Worm (Caenorhabditis elegans) whole organism, L3 larva: ENCODE results near the gene K09F5.4.

ENCODE experiments used
- R02D3.7 ChIP-seq: fragments of 150-350 bp; optimal IDR thresholded peaks from 2 replicates; lab custom pipeline; 2014; ENCODE audit warnings: missing biosample characterization, missing genetic modification characterization
- ZK546.5 ChIP-seq: sonication (generic microtip); optimal IDR thresholded peaks from 2 replicates; lab custom pipeline; 2017; ENCODE audit warnings: missing biosample characterization, missing genetic modification characterization
- aly-2 ChIP-seq: fragments of 150-350 bp; optimal IDR thresholded peaks from 2 replicates; lab custom pipeline; 2014; ENCODE audit warnings: missing biosample characterization, missing genetic modification characterization
- ama-1 ChIP-seq: fragments of 150-350 bp; optimal IDR thresholded peaks from 2 replicates; lab custom pipeline; 2018
- ceh-16 ChIP-seq: sonication (generic microtip); optimal IDR thresholded peaks from 2 replicates; lab custom pipeline; 2017; ENCODE audit warnings: missing biosample characterization, missing genetic modification characterization
- ceh-82 ChIP-seq: fragments of 150-350 bp; optimal IDR thresholded peaks from 2 replicates; lab custom pipeline; 2014; ENCODE audit warnings: missing biosample characterization, missing genetic modification characterization
- elt-1 ChIP-seq: fragments of 150-350 bp; optimal IDR thresholded peaks from 2 replicates; lab custom pipeline; 2014; ENCODE audit warnings: missing biosample characterization, missing genetic modification characterization
- elt-2 ChIP-seq: sonication (generic microtip); optimal IDR thresholded peaks from 2 replicates; lab custom pipeline; 2016; ENCODE audit warnings: missing genetic modification reagents, mild to moderate bottlenecking, missing genetic modification characterization, missing compliant biosample characterization
- elt-3 ChIP-seq, 3 experiments: fragments of 150-350 bp in 1 of 3; sonication (generic microtip) in 2 of 3; optimal IDR thresholded peaks; 2 replicates in 2 of 3; 4 replicates in 1 of 3; lab custom pipeline; 2014 to 2017; ENCODE audit warnings: missing biosample characterization in 3 of 3, missing genetic modification characterization in 3 of 3
- eor-1 ChIP-seq, 2 experiments: fragments of 150-350 bp; optimal IDR thresholded peaks; 2 replicates each; lab custom pipeline; 2014 to 2018; ENCODE audit warnings: missing biosample characterization in 2 of 2, missing genetic modification characterization in 2 of 2
- fkh-10 ChIP-seq: sonication (generic microtip); optimal IDR thresholded peaks from 2 replicates; lab custom pipeline; 2017; ENCODE audit warnings: missing biosample characterization, missing genetic modification reagents, missing genetic modification characterization
- fkh-2 ChIP-seq: fragments of 150-350 bp; optimal IDR thresholded peaks from 2 replicates; lab custom pipeline; 2014; ENCODE audit warnings: missing biosample characterization, missing genetic modification reagents, missing genetic modification characterization
- hmg-11 ChIP-seq: sonication (generic microtip); optimal IDR thresholded peaks from 2 replicates; lab custom pipeline; 2016; ENCODE audit warnings: missing genetic modification characterization, missing compliant biosample characterization
- jun-1 ChIP-seq: fragments of 150-350 bp; optimal IDR thresholded peaks from 2 replicates; lab custom pipeline; 2014; ENCODE audit warnings: missing biosample characterization, missing genetic modification reagents, missing genetic modification characterization
- lin-15B ChIP-seq: fragments of 150-350 bp; optimal IDR thresholded peaks from 2 replicates; lab custom pipeline; 2014; ENCODE audit warnings: missing biosample characterization, missing genetic modification characterization
- lin-39 ChIP-seq: fragments of 150-350 bp; optimal IDR thresholded peaks from 2 replicates; lab custom pipeline; 2018; ENCODE audit warnings: missing biosample characterization, missing genetic modification reagents, missing genetic modification characterization
- lsy-12 ChIP-seq: sonication (generic microtip); optimal IDR thresholded peaks from 2 replicates; lab custom pipeline; 2016; ENCODE audit warnings: mild to moderate bottlenecking, missing genetic modification characterization, missing compliant biosample characterization
- nfya-1 ChIP-seq: sonication (generic microtip); optimal IDR thresholded peaks from 2 replicates; lab custom pipeline; 2017; ENCODE audit warnings: missing genetic modification characterization, mild to moderate bottlenecking, missing compliant biosample characterization, antibody characterized with exemption, moderate library complexity; ENCODE audit not compliant: insufficient read depth
- nhr-12 ChIP-seq: fragments of 150-350 bp; optimal IDR thresholded peaks from 2 replicates; lab custom pipeline; 2014; ENCODE audit warnings: missing biosample characterization, missing genetic modification characterization
- nhr-23 ChIP-seq: fragments of 150-350 bp; optimal IDR thresholded peaks from 2 replicates; lab custom pipeline; 2014; ENCODE audit warnings: missing biosample characterization, missing genetic modification reagents, missing genetic modification characterization
- nhr-25 ChIP-seq: sonication (generic microtip); optimal IDR thresholded peaks from 2 replicates; lab custom pipeline; 2017; ENCODE audit warnings: missing biosample characterization, missing genetic modification characterization
- nhr-28 ChIP-seq: fragments of 150-350 bp; optimal IDR thresholded peaks from 2 replicates; lab custom pipeline; 2014; ENCODE audit warnings: missing biosample characterization, missing genetic modification characterization
- nhr-43 ChIP-seq: sonication (generic microtip); optimal IDR thresholded peaks from 2 replicates; lab custom pipeline; 2016; ENCODE audit warnings: mild to moderate bottlenecking, missing genetic modification characterization, missing compliant biosample characterization; ENCODE audit not compliant: poor library complexity, severe bottlenecking
- nhr-76 ChIP-seq: fragments of 150-350 bp; sonication (generic microtip); optimal IDR thresholded peaks from 5 replicates; lab custom pipeline; 2014; ENCODE audit warnings: missing biosample characterization, missing genetic modification characterization
- nhr-77 ChIP-seq: fragments of 150-350 bp; optimal IDR thresholded peaks from 2 replicates; lab custom pipeline; 2014; ENCODE audit warnings: missing biosample characterization, missing genetic modification characterization
- pha-4 ChIP-seq: fragments of 150-350 bp; optimal IDR thresholded peaks from 2 replicates; lab custom pipeline; 2014; ENCODE audit warnings: missing biosample characterization, missing genetic modification reagents, missing genetic modification characterization
- pqm-1 ChIP-seq: fragments of 150-350 bp; optimal IDR thresholded peaks from 2 replicates; lab custom pipeline; 2017; ENCODE audit warnings: missing biosample characterization, missing genetic modification characterization, inconsistent platforms
- sea-2 ChIP-seq: fragments of 150-350 bp; sonication (generic microtip); optimal IDR thresholded peaks from 4 replicates; lab custom pipeline; 2014; ENCODE audit warnings: missing biosample characterization, missing genetic modification reagents, missing genetic modification characterization
- skn-1 ChIP-seq: fragments of 150-350 bp; optimal IDR thresholded peaks from 2 replicates; lab custom pipeline; 2014; ENCODE audit warnings: missing biosample characterization, missing genetic modification characterization
- tbx-2 ChIP-seq: sonication (generic microtip); optimal IDR thresholded peaks from 2 replicates; lab custom pipeline; 2016; ENCODE audit warnings: mild to moderate bottlenecking, missing genetic modification characterization, missing compliant biosample characterization
- unc-39 ChIP-seq: sonication (generic microtip); optimal IDR thresholded peaks from 4 replicates; lab custom pipeline; 2017; ENCODE audit warnings: missing biosample characterization, missing genetic modification characterization
- unc-62 ChIP-seq: fragments of 150-350 bp; sonication (generic microtip); optimal IDR thresholded peaks from 4 replicates; lab custom pipeline; 2014; ENCODE audit warnings: missing biosample characterization, missing genetic modification reagents, missing genetic modification characterization
- ztf-11 ChIP-seq: fragments of 150-350 bp; optimal IDR thresholded peaks from 2 replicates; lab custom pipeline; 2014; ENCODE audit warnings: missing biosample characterization, missing genetic modification characterization
- ztf-4 ChIP-seq: fragments of 150-350 bp; optimal IDR thresholded peaks from 2 replicates; lab custom pipeline; 2014; ENCODE audit warnings: missing biosample characterization, missing genetic modification characterization

The K09F5.4 gene

DNA sequence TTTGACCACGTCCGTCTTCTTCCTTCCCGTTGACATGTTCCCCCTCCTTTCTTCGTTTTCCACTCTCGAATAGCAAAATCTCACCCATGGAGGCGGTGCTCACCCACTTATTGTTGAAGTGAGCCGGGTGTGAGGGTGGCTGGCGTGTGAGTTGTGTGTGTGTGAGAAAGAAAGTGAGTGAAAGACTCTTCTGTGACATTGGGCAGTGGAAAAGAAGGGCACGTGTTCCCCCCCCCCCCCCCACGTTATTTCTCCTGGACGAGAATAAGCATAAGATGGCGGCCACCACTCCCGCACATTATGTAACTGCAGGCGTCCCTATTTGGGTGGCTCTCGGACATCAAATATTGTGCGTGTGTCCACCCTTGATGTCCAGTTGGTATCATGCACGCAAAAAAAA is 356 bp downstream of the K09F5.4 start:
- TF ChIP-seq lin-39 (tag; lab: Kevin White, UChicago) = no peak
- TF ChIP-seq elt-1 (tag; lab: Kevin White, UChicago) = no peak
- no peak for TF ChIP-seq aly-2
- TF ChIP-seq ztf-4 = no peak
- no peak for TF ChIP-seq pha-4 (tag; lab: Kevin White, UChicago)
- TF ChIP-seq nhr-76 (tag; lab: Kevin White, UChicago) = no peak
- TF ChIP-seq unc-62 (GFP tag; lab: Kevin White, UChicago) = no peak

DNA sequence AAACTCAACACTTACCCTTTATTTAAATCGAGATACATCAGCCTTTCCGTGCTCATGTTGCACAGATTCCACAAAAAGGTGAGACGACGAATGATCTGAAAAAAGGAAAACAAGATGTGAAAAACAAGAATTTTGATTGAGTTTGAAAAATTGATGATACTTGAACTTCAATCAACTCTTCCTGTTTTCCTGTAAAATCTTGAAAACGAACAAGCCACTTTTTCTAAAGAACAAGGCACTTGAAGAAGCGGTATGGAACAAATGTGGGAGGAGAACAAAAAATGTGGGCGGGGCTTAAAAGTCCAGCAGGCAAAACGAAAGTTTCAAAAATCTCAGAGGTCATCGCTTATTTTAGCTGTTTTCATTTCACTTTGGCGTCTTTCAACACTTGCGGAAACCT is 3.5 kb downstream of the K09F5.4 start, which contains the start of gene kvs-1:
Gene kvs-1, minus strand, starts transcription at position 101 of the 400 bp plus-strand sequence.
- TF ChIP-seq ceh-16 (no peak), nhr-43 (tag; lab: Kevin White, UChicago) (no peak), nhr-12 (tag; lab: Kevin White, UChicago) (no peak), elt-2 (tag; lab: Kevin White, UChicago) (no peak), nhr-25 (tag; lab: Kevin White, UChicago) (no peak), fkh-10 (GFP tag; lab: Kevin White, UChicago) (no peak), ama-1 (no peak), ZK546.5 (tag; lab: Kevin White, UChicago) (no peak), sea-2 (GFP tag; lab: Kevin White, UChicago) (no peak), pqm-1 (tag; lab: Kevin White, UChicago) (no peak), elt-3 (tag; optimal IDR thresholded peaks at IDR 0.05; lab: Kevin White, UChicago) (no peak), tbx-2 (tag; lab: Kevin White, UChicago) (no peak), skn-1 (no peak), nfya-1 (tag; lab: Kevin White, UChicago) (no peak), hmg-11 (tag; lab: Kevin White, UChicago) (no peak), lin-39 (tag; lab: Kevin White, UChicago) (no peak), ztf-11 (no peak), R02D3.7 (tag; lab: Kevin White, UChicago) (no peak), fkh-2 (tag; lab: Kevin White, UChicago) (no peak)

DNA sequence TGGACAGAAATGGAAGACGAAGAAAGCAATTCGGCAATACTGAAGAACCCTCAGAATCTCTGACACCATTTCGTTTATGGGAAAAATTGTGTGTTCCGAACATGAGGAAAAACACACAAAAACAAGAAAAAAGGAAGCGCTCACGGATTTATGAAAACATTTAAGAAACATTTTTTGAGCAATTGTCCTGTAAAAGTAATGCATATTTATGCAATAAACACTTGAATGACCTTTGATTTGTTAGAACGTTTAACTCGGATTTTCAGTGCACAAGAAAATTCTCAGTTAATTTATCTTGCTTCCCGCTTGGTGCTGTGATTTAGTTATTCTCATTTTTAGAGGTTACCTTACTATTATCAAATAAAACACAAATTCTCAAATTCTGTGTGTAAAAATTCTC is 6.7 kb downstream of the K09F5.4 start:
- TF ChIP-seq fkh-2 (tag; lab: Kevin White, UChicago) = no peak
- no peak for TF ChIP-seq hmg-11 (tag; lab: Kevin White, UChicago)
- no peak for TF ChIP-seq lin-15B (tag; lab: Kevin White, UChicago)
- no peak for TF ChIP-seq unc-39 (tag; lab: Kevin White, UChicago)
- no peak for TF ChIP-seq skn-1
- TF ChIP-seq jun-1 (tag; lab: Kevin White, UChicago) = no peak
- no peak for TF ChIP-seq unc-62 (GFP tag; lab: Kevin White, UChicago)
- TF ChIP-seq eor-1 (tag; optimal IDR thresholded peaks at IDR 0.05; lab: Kevin White, UChicago) = no peak
- TF ChIP-seq lsy-12 (tag; lab: Kevin White, UChicago) = no peak
- no peak for TF ChIP-seq aly-2

DNA sequence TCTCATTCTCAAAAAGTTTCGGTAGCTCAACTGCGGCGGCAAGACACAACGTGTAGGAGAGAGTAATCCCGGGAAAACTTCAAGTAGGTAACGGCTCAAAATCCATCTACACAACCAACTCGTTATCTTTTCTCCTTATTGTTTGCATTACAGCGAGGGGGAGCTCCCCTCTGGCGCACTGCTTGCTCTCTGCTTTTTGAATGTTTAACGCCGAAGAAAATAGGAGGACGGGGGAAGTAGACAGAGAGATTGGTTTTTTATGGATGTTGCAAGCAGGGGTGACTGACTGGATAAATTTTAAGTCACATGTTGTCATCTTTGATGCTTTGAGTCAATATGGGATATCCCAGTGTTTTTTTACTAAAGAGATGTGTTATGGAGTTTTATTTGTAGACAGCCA is 21.0 kb downstream of the K09F5.4 start:
- no peak for TF ChIP-seq ztf-4
- TF ChIP-seq pha-4 (tag; lab: Kevin White, UChicago) = peak; percentile 61

DNA sequence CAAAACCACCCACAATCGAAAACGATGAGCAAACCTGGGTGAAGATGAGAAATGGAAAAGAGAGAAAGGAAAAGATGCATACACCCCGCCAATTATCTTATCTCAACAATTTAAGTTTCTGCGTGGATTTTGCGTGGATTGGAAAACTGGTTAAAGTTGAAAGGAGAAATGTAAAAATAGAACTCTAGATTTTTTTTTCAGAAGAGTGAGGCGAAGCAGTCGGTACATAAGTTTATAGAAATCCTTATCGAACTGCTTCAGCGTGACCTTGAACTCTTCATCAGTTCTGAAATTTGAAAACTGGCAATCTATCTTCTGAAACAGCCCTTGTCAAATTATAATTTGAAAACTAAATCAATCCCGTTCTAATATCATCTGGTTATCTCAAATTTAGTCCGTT is 21.4 kb downstream of the K09F5.4 start, which contains the start of gene clik-2:
Gene clik-2, minus strand, starts transcription at position 101 of the 400 bp plus-strand sequence.
- no peak for TF ChIP-seq ZK546.5 (tag; lab: Kevin White, UChicago)
- TF ChIP-seq nhr-23 = no peak
- no peak for TF ChIP-seq eor-1 (tag; optimal IDR thresholded peaks at IDR 0.05; lab: Kevin White, UChicago)
- no peak for TF ChIP-seq pqm-1 (tag; lab: Kevin White, UChicago)
- TF ChIP-seq nhr-77 (tag; lab: Kevin White, UChicago) = no peak
- TF ChIP-seq hmg-11 (tag; lab: Kevin White, UChicago) = no peak
- TF ChIP-seq nhr-25 (tag; lab: Kevin White, UChicago) = no peak
- TF ChIP-seq jun-1 (tag; lab: Kevin White, UChicago) = no peak
- TF ChIP-seq nfya-1 (tag; lab: Kevin White, UChicago) = no peak
- TF ChIP-seq ceh-82 (tag; lab: Kevin White, UChicago) = no peak
- TF ChIP-seq nhr-28 (tag; lab: Kevin White, UChicago) = no peak
- TF ChIP-seq R02D3.7 (tag; lab: Kevin White, UChicago) = no peak
- TF ChIP-seq nhr-43 (tag; lab: Kevin White, UChicago) = no peak
- TF ChIP-seq unc-39 (tag; lab: Kevin White, UChicago) = no peak
